Worm (Caenorhabditis elegans) whole organism, young adult: ENCODE results near the gene act-5.

Experiments
- C06A6.2 ChIP-seq: fragments of 200-800 bp; sonication (Bioruptor generic); conservative IDR thresholded peaks from 2 replicates; pipeline ENCODE4 v1.3.6; 2022; ENCODE audit warnings: missing genetic modification characterization, missing compliant biosample characterization
- F55B11.4 ChIP-seq: sonication (generic microtip); optimal IDR thresholded peaks from 2 replicates; lab custom pipeline; 2016; ENCODE audit warnings: missing compliant biosample characterization, missing genetic modification characterization, borderline replicate concordance; ENCODE audit not compliant: insufficient read depth
- ama-1 ChIP-seq, 3 experiments: fragments of 150-350 bp in 1 of 3; sonication (generic microtip) in 2 of 3; optimal IDR thresholded peaks; 2 replicates each; lab custom pipeline; 2014 to 2018; ENCODE audit warnings: missing biosample characterization in 2 of 3, missing genetic modification characterization in 2 of 3, missing genetic modification reagents in 2 of 3
- efl-1 ChIP-seq: fragments of 150-350 bp; optimal IDR thresholded peaks from 2 replicates; lab custom pipeline; 2014; ENCODE audit warnings: missing biosample characterization, missing genetic modification reagents, missing genetic modification characterization
- lir-1 ChIP-seq: fragments of 200-800 bp; sonication (Bioruptor generic); conservative IDR thresholded peaks from 2 replicates; pipeline ENCODE4 v1.3.6; 2022; ENCODE audit warnings: missing genetic modification reagents, missing genetic modification characterization, missing compliant biosample characterization
- nfya-1 ChIP-seq: sonication (generic microtip); optimal IDR thresholded peaks from 2 replicates; lab custom pipeline; 2017; ENCODE audit warnings: antibody characterized with exemption, missing compliant biosample characterization, missing genetic modification characterization, borderline replicate concordance; ENCODE audit not compliant: insufficient read depth
- rcor-1 ChIP-seq: fragments of 200-800 bp; sonication (Bioruptor generic); IDR thresholded peaks from 2 replicates; pipeline ENCODE4 v1.3.6; 2022; ENCODE audit warnings: missing genetic modification reagents, missing genetic modification characterization, missing compliant biosample characterization
- ztf-6 ChIP-seq: fragments of 200-800 bp; sonication (Bioruptor generic); IDR thresholded peaks from 2 replicates; pipeline ENCODE4 v1.3.6; 2022; ENCODE audit warnings: missing genetic modification reagents, missing genetic modification characterization, missing compliant biosample characterization

- TF ChIP-seq nfya-1: no peak
- TF ChIP-seq efl-1 (GFP tag; lab: Kevin White, UChicago): peak; percentile 75
- TF ChIP-seq ama-1 (optimal IDR thresholded peaks at IDR 0.05; lab: Kevin White, UChicago): no peak
- no peak for TF ChIP-seq ama-1 (GFP tag; optimal IDR thresholded peaks at IDR 0.05; lab: Kevin White, UChicago)
- no peak for TF ChIP-seq F55B11.4 (tag; lab: Kevin White, UChicago)
- TF ChIP-seq rcor-1: no peak
- no peak for TF ChIP-seq C06A6.2
- no peak for TF ChIP-seq lir-1 (GFP tag; lab: Robert Waterston, UW)
- TF ChIP-seq ztf-6 (GFP tag; lab: Robert Waterston, UW): no peak
These were observed 16.4 kb upstream of the act-5 start, which contains the start of gene hip-1 for ce11 chrIII:13622268-13622667.
